Fruit fly (Drosophila melanogaster) whole organism, embryonic: ENCODE results near the gene Pi4KIIalpha.

Source experiments
- CG10267 ChIP-seq: fragments of 200-800 bp; sonication (Bioruptor generic); optimal IDR thresholded peaks from 2 replicates; lab custom pipeline; 2018; ENCODE audit warnings: missing biosample characterization, mild to moderate bottlenecking, missing genetic modification characterization, moderate library complexity
- CG1233 ChIP-seq: fragments of 200-800 bp; sonication (Bioruptor generic); optimal IDR thresholded peaks from 4 replicates; lab custom pipeline; 2018; ENCODE audit warnings: missing biosample characterization, mild to moderate bottlenecking, missing genetic modification characterization
- CG12391 ChIP-seq: fragments of 200-800 bp; sonication (Bioruptor generic); optimal IDR thresholded peaks from 3 replicates; lab custom pipeline; 2018; ENCODE audit warnings: missing biosample characterization, mild to moderate bottlenecking, missing genetic modification characterization, moderate library complexity
- CG12659 ChIP-seq: fragments of 200-800 bp; sonication (Bioruptor generic); optimal IDR thresholded peaks from 3 replicates; lab custom pipeline; 2017; ENCODE audit warnings: mild to moderate bottlenecking, missing biosample characterization, missing genetic modification reagents, missing genetic modification characterization
- CG17186 ChIP-seq: fragments of 200-800 bp; sonication (Bioruptor generic); optimal IDR thresholded peaks from 3 replicates; lab custom pipeline; 2017; ENCODE audit warnings: missing biosample characterization, missing genetic modification reagents, missing genetic modification characterization
- CG17385 ChIP-seq: fragments of 200-800 bp; sonication (Bioruptor generic); optimal IDR thresholded peaks from 3 replicates; lab custom pipeline; 2018; ENCODE audit warnings: missing biosample characterization, mild to moderate bottlenecking, missing genetic modification characterization
- CG30020 ChIP-seq: fragments of 200-800 bp; optimal IDR thresholded peaks from 2 replicates; lab custom pipeline; 2019; ENCODE audit warnings: missing biosample characterization, mild to moderate bottlenecking, missing genetic modification characterization, moderate library complexity
- CG3163 ChIP-seq: fragments of 200-800 bp; sonication (Bioruptor generic); optimal IDR thresholded peaks from 3 replicates; lab custom pipeline; 2016; ENCODE audit warnings: missing biosample characterization, missing genetic modification characterization
- CG33213 ChIP-seq: fragments of 200-800 bp; sonication (Bioruptor generic); optimal IDR thresholded peaks from 3 replicates; lab custom pipeline; 2016; ENCODE audit warnings: missing biosample characterization, missing genetic modification characterization
- CG33557 ChIP-seq: fragments of 200-800 bp; sonication (Bioruptor generic); optimal IDR thresholded peaks from 2 replicates; lab custom pipeline; 2019; ENCODE audit warnings: missing biosample characterization, mild to moderate bottlenecking, missing genetic modification characterization, moderate library complexity
- CG4360 ChIP-seq: fragments of 200-800 bp; sonication (Bioruptor generic); IDR thresholded peaks from 2 replicates; pipeline ENCODE4 v1.3.6; 2022; ENCODE audit warnings: missing biosample characterization, missing genetic modification characterization
- CG7745 ChIP-seq: fragments of 200-800 bp; sonication (Bioruptor generic); optimal IDR thresholded peaks from 2 replicates; lab custom pipeline; 2018; ENCODE audit warnings: missing biosample characterization, mild to moderate bottlenecking, missing genetic modification characterization, moderate library complexity
- CG9817 ChIP-seq: fragments of 200-800 bp; sonication (Bioruptor generic); optimal IDR thresholded peaks from 2 replicates; lab custom pipeline; 2018; ENCODE audit warnings: missing biosample characterization, mild to moderate bottlenecking, missing genetic modification characterization, moderate library complexity
- CTCF ChIP-seq: fragments of 200-800 bp; sonication (Bioruptor generic); optimal IDR thresholded peaks from 2 replicates; lab custom pipeline; 2017; ENCODE audit warnings: missing biosample characterization, mild to moderate bottlenecking, missing genetic modification characterization, moderate library complexity
- Eip74EF ChIP-seq, 2 experiments: fragments of 200-800 bp in 1 of 2; fragments of >200 bp in 1 of 2; sonication (Bioruptor generic) in 1 of 2; optimal IDR thresholded peaks; 2 replicates each; lab custom pipeline; 2017 to 2019; ENCODE audit warnings: missing biosample characterization in 2 of 2, missing genetic modification characterization in 2 of 2, mild to moderate bottlenecking in 1 of 2, moderate library complexity in 1 of 2
- Ets65A ChIP-seq: fragments of 200-800 bp; sonication (Bioruptor generic); peaks from one replicate; lab custom pipeline; 2016; ENCODE audit warnings: missing biosample characterization, missing genetic modification characterization
- HHEX ChIP-seq: fragments of 200-800 bp; sonication (Bioruptor generic); optimal IDR thresholded peaks from 3 replicates; lab custom pipeline; 2017; ENCODE audit warnings: missing biosample characterization, mild to moderate bottlenecking, missing genetic modification characterization, missing genetic modification reagents
- HmgD ChIP-seq: fragments of 200-800 bp; sonication (Bioruptor generic); optimal IDR thresholded peaks from 3 replicates; lab custom pipeline; 2016; ENCODE audit warnings: missing biosample characterization, missing genetic modification characterization
- MBD-R2 ChIP-seq: fragments of 200-800 bp; sonication (Bioruptor generic); IDR thresholded peaks from 2 replicates; pipeline ENCODE4 v1.3.6; 2022; ENCODE audit warnings: missing biosample characterization, missing genetic modification characterization
- Med ChIP-seq: fragments of 200-800 bp; sonication (Bioruptor generic); peaks from one replicate; lab custom pipeline; 2016; ENCODE audit warnings: missing biosample characterization, missing genetic modification characterization, mild to moderate bottlenecking, inconsistent platforms, moderate library complexity
- NC2α ChIP-seq: fragments of 200-800 bp; sonication (Bioruptor generic); optimal IDR thresholded peaks from 2 replicates; lab custom pipeline; 2016; ENCODE audit warnings: missing biosample characterization, missing genetic modification characterization
- Pdp1 ChIP-seq, 2 experiments: fragments of 200-800 bp; sonication (Bioruptor generic); optimal IDR thresholded peaks; 3 replicates each; lab custom pipeline; 2016; ENCODE audit warnings: missing biosample characterization in 2 of 2, missing genetic modification characterization in 2 of 2, mild to moderate bottlenecking in 1 of 2, moderate library complexity in 1 of 2
- amos ChIP-seq: fragments of 200-800 bp; sonication (Bioruptor generic); IDR thresholded peaks from 2 replicates; pipeline ENCODE4 v1.3.6; 2022; ENCODE audit warnings: missing biosample characterization, missing genetic modification characterization; ENCODE audit not compliant: partially characterized antibody
- cato ChIP-seq: fragments of 200-800 bp; sonication (Bioruptor generic); optimal IDR thresholded peaks from 2 replicates; lab custom pipeline; 2016; ENCODE audit warnings: missing biosample characterization, missing genetic modification characterization, borderline replicate concordance
- crp ChIP-seq, 2 experiments: fragments of 200-800 bp; sonication (Bioruptor generic); optimal IDR thresholded peaks; 2 replicates in 1 of 2; 3 replicates in 1 of 2; lab custom pipeline; 2017; ENCODE audit warnings: missing biosample characterization in 2 of 2, missing genetic modification characterization in 2 of 2, mild to moderate bottlenecking in 1 of 2, moderate library complexity in 1 of 2
- dm ChIP-seq: fragments of 200-800 bp; sonication (Bioruptor generic); optimal IDR thresholded peaks from 3 replicates; lab custom pipeline; 2016; ENCODE audit warnings: missing biosample characterization, missing genetic modification characterization
- emc ChIP-seq: fragments of 200-800 bp; sonication (Bioruptor generic); optimal IDR thresholded peaks from 2 replicates; lab custom pipeline; 2016; ENCODE audit warnings: missing biosample characterization, missing genetic modification characterization
- gcm ChIP-seq: fragments of 200-800 bp; sonication (Bioruptor generic); optimal IDR thresholded peaks from 2 replicates; lab custom pipeline; 2019; ENCODE audit warnings: missing biosample characterization, mild to moderate bottlenecking, missing genetic modification characterization, moderate library complexity
- gsb-n ChIP-seq: fragments of 200-800 bp; sonication (Bioruptor generic); optimal IDR thresholded peaks from 3 replicates; lab custom pipeline; 2018; ENCODE audit warnings: missing biosample characterization, mild to moderate bottlenecking, missing genetic modification characterization
- hb ChIP-seq: fragments of 200-800 bp; sonication (Bioruptor generic); IDR thresholded peaks from 3 replicates; pipeline ENCODE4 v1.3.6; 2022; ENCODE audit warnings: missing biosample characterization, missing genetic modification characterization; ENCODE audit not compliant: partially characterized antibody
- lola ChIP-seq, 3 experiments: fragments of >200 bp in 2 of 3; fragments of 200-800 bp in 1 of 3; sonication (Bioruptor generic) in 1 of 3; optimal IDR thresholded peaks; 2 replicates each; lab custom pipeline; 2017 to 2019; ENCODE audit warnings: missing biosample characterization in 3 of 3, missing genetic modification characterization in 3 of 3, mild to moderate bottlenecking in 1 of 3, moderate library complexity in 1 of 3
- nom ChIP-seq: fragments of 200-800 bp; sonication (Bioruptor generic); optimal IDR thresholded peaks from 2 replicates; lab custom pipeline; 2017; ENCODE audit warnings: missing biosample characterization, missing genetic modification characterization, mild to moderate bottlenecking, moderate library complexity, missing genetic modification reagents
- pros ChIP-seq: fragments of 200-800 bp; sonication (Bioruptor generic); optimal IDR thresholded peaks from 3 replicates; lab custom pipeline; 2019; ENCODE audit warnings: missing biosample characterization, mild to moderate bottlenecking, missing genetic modification characterization, moderate library complexity
- rib ChIP-seq: fragments of 200-800 bp; sonication (Bioruptor generic); IDR thresholded peaks from 2 replicates; pipeline ENCODE4 v1.3.6; 2022; ENCODE audit warnings: missing biosample characterization, missing genetic modification characterization
- sens-2 ChIP-seq: fragments of 200-800 bp; sonication (Bioruptor generic); IDR thresholded peaks from 2 replicates; pipeline ENCODE4 v1.3.6; 2022; ENCODE audit warnings: missing biosample characterization, missing genetic modification characterization
- stwl ChIP-seq: fragments of 200-800 bp; sonication (Bioruptor generic); optimal IDR thresholded peaks from 3 replicates; lab custom pipeline; 2018; ENCODE audit warnings: missing biosample characterization, mild to moderate bottlenecking, missing genetic modification characterization, moderate library complexity

The Pi4KIIalpha gene

DNA sequence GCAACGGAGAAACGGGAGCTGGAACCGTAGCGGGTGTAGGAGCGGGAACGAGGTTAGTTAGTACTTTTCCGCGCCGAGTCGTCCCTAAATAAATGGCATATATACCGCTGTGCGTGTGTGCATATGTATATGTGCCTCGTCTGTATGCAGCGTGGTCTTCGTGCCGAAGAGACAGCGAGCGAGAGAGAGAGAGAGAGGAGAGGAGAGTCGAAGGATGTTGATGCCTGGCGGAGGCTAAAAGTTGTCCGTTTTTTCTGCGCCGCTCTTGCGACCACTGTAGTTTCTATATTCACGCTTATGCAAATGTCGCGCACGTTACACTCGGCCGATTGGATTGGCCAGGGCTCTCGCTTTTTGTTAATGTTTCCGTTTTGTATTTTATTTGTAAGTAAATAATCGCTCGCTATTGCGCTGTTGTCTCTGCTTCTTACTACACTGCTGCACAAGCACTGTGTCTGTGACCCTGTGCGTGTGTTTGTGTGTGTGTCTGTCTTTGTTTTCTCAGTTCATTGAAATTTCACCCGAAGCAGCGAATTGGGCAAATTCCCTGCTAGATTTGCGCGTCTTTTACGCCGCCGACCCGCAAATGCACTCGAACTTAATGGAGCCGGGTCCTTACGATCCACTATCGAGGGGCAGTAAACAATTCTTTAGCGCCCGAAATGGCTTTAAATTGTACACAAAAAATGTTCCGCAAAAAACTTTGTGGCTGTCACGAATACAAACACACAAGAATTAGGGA, 49.1 kb upstream of the Pi4KIIalpha start, which contains the start of gene Rga (continued):
- TF ChIP-seq CG17385 (GFP tag; lab: Kevin White, UChicago) (peak; percentile 95), pros (GFP tag; lab: Kevin White, UChicago) (no peak), crp (GFP tag; optimal IDR thresholded peaks at IDR 0.05; lab: Kevin White, UChicago) (no peak)

DNA sequence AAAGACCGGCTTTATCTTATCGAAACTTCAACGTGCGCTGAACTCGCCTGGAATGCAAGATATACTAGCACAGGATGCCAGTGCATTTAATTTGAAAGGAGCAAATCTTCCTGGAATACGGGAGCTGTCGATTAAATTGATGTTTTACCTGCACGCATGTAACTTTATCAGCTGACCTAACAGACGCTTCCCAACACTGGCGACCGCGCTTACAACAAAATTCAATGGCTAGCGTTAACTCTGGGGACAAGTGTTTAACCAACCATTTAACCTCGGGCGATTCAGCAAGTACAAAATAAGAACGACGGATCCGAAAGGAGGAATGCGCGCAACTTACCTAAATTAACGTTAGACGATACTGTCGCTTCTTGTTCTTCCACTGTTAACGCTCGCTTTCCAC, 48.3 kb upstream of the Pi4KIIalpha start:
- TF ChIP-seq CG3163 (GFP tag; lab: Kevin White, UChicago) (no peak), Ets65A (peak; percentile 63), CG30020 (tag; lab: Kevin White, UChicago) (peak; percentile 1), CG17186 (GFP tag; lab: Kevin White, UChicago) (peak; percentile 6), CTCF (GFP tag; lab: Kevin White, UChicago) (peak; percentile 3), CG9817 (tag; lab: Kevin White, UChicago) (no peak), CG33213 (GFP tag; lab: Kevin White, UChicago) (no peak), HHEX (GFP tag; lab: Kevin White, UChicago) (peak; percentile 10), MBD-R2 (GFP tag; lab: Robert Waterston, UW) (peak; percentile 41), nom (GFP tag; lab: Kevin White, UChicago) (no peak), lola (GFP tag; optimal IDR thresholded peaks at IDR 0.05; lab: Kevin White, UChicago) (peak in 1 of 3 experiments; percentile 3), cato (GFP tag; lab: Kevin White, UChicago) (no peak), dm (GFP tag; lab: Kevin White, UChicago) (no peak), NC2α (no peak), emc (GFP tag; lab: Kevin White, UChicago) (no peak), Pdp1 (GFP tag; optimal IDR thresholded peaks at IDR 0.05; lab: Kevin White, UChicago) (peak in 1 of 2 experiments; percentile 23), amos (no peak), CG12659 (GFP tag; lab: Kevin White, UChicago) (peak; percentile 17), hb (no peak), CG1233 (GFP tag; lab: Kevin White, UChicago) (no peak), gcm (GFP tag; lab: Kevin White, UChicago) (no peak), rib (GFP tag; lab: Robert Waterston, UW) (0 out of 2 replicates have a peak, but pooled peaks have one; percentile 42), CG4360 (GFP tag; lab: Robert Waterston, UW) (peak; percentile 65), crp (GFP tag; optimal IDR thresholded peaks at IDR 0.05; lab: Kevin White, UChicago) (peak in 1 of 2 experiments; percentile 77), HmgD (no peak), CG7745 (tag; lab: Kevin White, UChicago) (no peak), CG10267 (tag; lab: Kevin White, UChicago) (peak; percentile 80), Med (GFP tag; lab: Kevin White, UChicago) (peak; percentile 69), CG12391 (tag; lab: Kevin White, UChicago) (no peak), gsb-n (tag; lab: Kevin White, UChicago) (no peak), stwl (peak; percentile 31), CG33557 (GFP tag; lab: Kevin White, UChicago) (no peak)
- TF ChIP-seq, all 482 proteins: peak for 15

DNA sequence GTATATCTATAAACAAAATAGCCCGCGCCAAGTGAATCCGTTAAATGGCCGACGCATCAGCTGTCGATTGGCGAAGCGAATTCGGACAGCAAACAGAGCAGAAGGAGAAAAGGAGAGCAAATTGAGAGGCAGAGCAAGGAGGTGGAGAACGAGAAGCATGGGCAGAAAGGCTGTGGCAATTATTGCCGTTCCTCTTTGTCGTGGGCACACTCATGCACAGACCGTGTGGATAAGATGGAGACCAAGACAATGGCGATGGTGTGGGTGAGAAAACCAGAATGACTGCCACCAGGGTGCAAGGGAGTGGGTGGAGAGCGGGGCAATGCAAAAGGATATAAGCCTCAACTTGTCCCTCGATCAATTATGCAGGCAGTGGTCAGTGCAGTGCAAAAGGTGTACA, 47.7 kb upstream of the Pi4KIIalpha start:
- peak; percentile 22 for TF ChIP-seq Med (GFP tag; lab: Kevin White, UChicago)
- TF ChIP-seq nom (GFP tag; lab: Kevin White, UChicago), result peak; percentile 40
- TF ChIP-seq sens-2 (GFP tag; lab: Robert Waterston, UW), result no peak
- no peak for TF ChIP-seq Eip74EF (GFP tag; optimal IDR thresholded peaks at IDR 0.05; lab: Kevin White, UChicago)
